Worm (Caenorhabditis elegans) whole organism, L1 larva: ENCODE data around the gene sym-2.

ENCODE experiments used
- C04F5.9 ChIP-seq: sonication (generic microtip); optimal IDR thresholded peaks from 2 replicates; lab custom pipeline; 2016; ENCODE audit warnings: missing genetic modification characterization, missing compliant biosample characterization
- C16A3.4 ChIP-seq: fragments of 150-350 bp; optimal IDR thresholded peaks from 2 replicates; lab custom pipeline; 2014; ENCODE audit warnings: missing biosample characterization, missing genetic modification characterization
- F16B12.6 ChIP-seq: fragments of 150-350 bp; optimal IDR thresholded peaks from 2 replicates; lab custom pipeline; 2014; ENCODE audit warnings: missing biosample characterization, missing genetic modification characterization
- Y116A8C.19 ChIP-seq: sonication (generic microtip); optimal IDR thresholded peaks from 2 replicates; lab custom pipeline; 2016; ENCODE audit warnings: missing compliant biosample characterization, missing genetic modification characterization, borderline replicate concordance
- aha-1 ChIP-seq: fragments of 150-350 bp; optimal IDR thresholded peaks from 2 replicates; lab custom pipeline; 2014; ENCODE audit warnings: missing biosample characterization, missing genetic modification characterization
- alr-1 ChIP-seq: fragments of 200-800 bp; sonication (Bioruptor generic); optimal IDR thresholded peaks from 2 replicates; lab custom pipeline; 2018; ENCODE audit warnings: borderline replicate concordance, mild to moderate bottlenecking, missing genetic modification characterization, missing compliant biosample characterization
- blmp-1 ChIP-seq: fragments of 150-350 bp; optimal IDR thresholded peaks from 2 replicates; lab custom pipeline; 2014; ENCODE audit warnings: missing biosample characterization, missing genetic modification characterization
- ceh-90 ChIP-seq: sonication (generic microtip); optimal IDR thresholded peaks from 2 replicates; lab custom pipeline; 2016; ENCODE audit warnings: missing genetic modification characterization, missing compliant biosample characterization
- dsc-1 ChIP-seq: sonication (generic microtip); optimal IDR thresholded peaks from 2 replicates; lab custom pipeline; 2016; ENCODE audit warnings: mild to moderate bottlenecking, missing genetic modification characterization, missing compliant biosample characterization
- elt-2 ChIP-seq: sonication (generic microtip); optimal IDR thresholded peaks from 2 replicates; lab custom pipeline; 2016; ENCODE audit warnings: missing genetic modification characterization, mild to moderate bottlenecking, inconsistent platforms, missing compliant biosample characterization, missing genetic modification reagents
- elt-3 ChIP-seq, 6 experiments: fragments of 150-350 bp in 1 of 6; sonication (generic microtip); optimal IDR thresholded peaks; 2 replicates each; lab custom pipeline; 2017 to 2018; ENCODE audit warnings: missing biosample characterization in 6 of 6, missing genetic modification characterization in 6 of 6, inconsistent platforms in 1 of 6
- fkh-10 ChIP-seq: sonication (generic microtip); optimal IDR thresholded peaks from 2 replicates; lab custom pipeline; 2017; ENCODE audit warnings: missing biosample characterization, missing genetic modification reagents, missing genetic modification characterization
- fkh-8 ChIP-seq: sonication (generic microtip); optimal IDR thresholded peaks from 2 replicates; lab custom pipeline; 2016; ENCODE audit warnings: mild to moderate bottlenecking, missing genetic modification characterization, missing compliant biosample characterization
- hlh-17 ChIP-seq: fragments of 200-800 bp; sonication (Bioruptor generic); optimal IDR thresholded peaks from 2 replicates; lab custom pipeline; 2018; ENCODE audit warnings: missing genetic modification characterization, mild to moderate bottlenecking, missing compliant biosample characterization, moderate library complexity, borderline replicate concordance
- hpl-2 ChIP-seq: fragments of 150-350 bp; optimal IDR thresholded peaks from 2 replicates; lab custom pipeline; 2014; ENCODE audit warnings: missing biosample characterization, missing genetic modification reagents, missing genetic modification characterization
- lin-35 ChIP-seq, 2 experiments: fragments of 150-350 bp; optimal IDR thresholded peaks; 2 replicates each; lab custom pipeline; 2014; ENCODE audit warnings: missing biosample characterization in 2 of 2, missing genetic modification characterization in 2 of 2, missing genetic modification reagents in 2 of 2
- lin-39 ChIP-seq: fragments of 150-350 bp; optimal IDR thresholded peaks from 2 replicates; lab custom pipeline; 2014; ENCODE audit warnings: missing biosample characterization, missing genetic modification reagents, missing genetic modification characterization
- mab-9 ChIP-seq: fragments of 200-800 bp; sonication (Bioruptor generic); IDR thresholded peaks from 2 replicates; pipeline ENCODE4 v1.3.6; 2022; ENCODE audit warnings: missing genetic modification reagents, missing genetic modification characterization, missing compliant biosample characterization
- nhr-11 ChIP-seq: fragments of 150-350 bp; optimal IDR thresholded peaks from 2 replicates; lab custom pipeline; 2014; ENCODE audit warnings: missing biosample characterization, missing genetic modification characterization
- nhr-12 ChIP-seq: sonication (generic microtip); optimal IDR thresholded peaks from 2 replicates; lab custom pipeline; 2017; ENCODE audit warnings: missing biosample characterization, missing genetic modification characterization
- nhr-71 ChIP-seq: sonication (generic microtip); optimal IDR thresholded peaks from 2 replicates; lab custom pipeline; 2016; ENCODE audit warnings: mild to moderate bottlenecking, missing genetic modification characterization, moderate library complexity, missing compliant biosample characterization
- nhr-76 ChIP-seq: sonication (generic microtip); optimal IDR thresholded peaks from 2 replicates; lab custom pipeline; 2017; ENCODE audit warnings: missing biosample characterization, missing genetic modification characterization
- nhr-77 ChIP-seq: fragments of 150-350 bp; optimal IDR thresholded peaks from 2 replicates; lab custom pipeline; 2014; ENCODE audit warnings: missing biosample characterization, missing genetic modification characterization
- nhr-84 ChIP-seq: sonication (generic microtip); optimal IDR thresholded peaks from 2 replicates; lab custom pipeline; 2017; ENCODE audit warnings: missing biosample characterization, missing genetic modification characterization
- nhr-90 ChIP-seq: sonication (generic microtip); optimal IDR thresholded peaks from 2 replicates; lab custom pipeline; 2016; ENCODE audit warnings: mild to moderate bottlenecking, missing genetic modification characterization, missing compliant biosample characterization; ENCODE audit not compliant: poor library complexity
- pag-3 ChIP-seq: sonication (generic microtip); optimal IDR thresholded peaks from 2 replicates; lab custom pipeline; 2017; ENCODE audit warnings: missing genetic modification characterization, mild to moderate bottlenecking, missing compliant biosample characterization, antibody characterized with exemption, borderline replicate concordance; ENCODE audit not compliant: insufficient read depth
- pqm-1 ChIP-seq: sonication (generic microtip); optimal IDR thresholded peaks from 3 replicates; lab custom pipeline; 2017; ENCODE audit warnings: missing biosample characterization, missing genetic modification characterization
- skn-1 ChIP-seq: fragments of 150-350 bp; optimal IDR thresholded peaks from 2 replicates; lab custom pipeline; 2014; ENCODE audit warnings: missing biosample characterization, missing genetic modification characterization
- sup-37 ChIP-seq: fragments of 200-800 bp; sonication (Bioruptor generic); optimal IDR thresholded peaks from 2 replicates; lab custom pipeline; 2018; ENCODE audit warnings: mild to moderate bottlenecking, missing genetic modification characterization, missing compliant biosample characterization
- swsn-7 ChIP-seq: sonication (generic microtip); optimal IDR thresholded peaks from 2 replicates; lab custom pipeline; 2016; ENCODE audit warnings: missing genetic modification characterization, missing compliant biosample characterization
- tlp-1 ChIP-seq: fragments of 150-350 bp; optimal IDR thresholded peaks from 2 replicates; lab custom pipeline; 2014; ENCODE audit warnings: missing biosample characterization, missing genetic modification characterization
- unc-130 ChIP-seq: fragments of 150-350 bp; optimal IDR thresholded peaks from 2 replicates; lab custom pipeline; 2017; ENCODE audit warnings: missing biosample characterization, missing genetic modification characterization, inconsistent platforms
- unc-86 ChIP-seq: sonication (generic microtip); optimal IDR thresholded peaks from 2 replicates; lab custom pipeline; 2016; ENCODE audit warnings: missing genetic modification characterization, missing compliant biosample characterization
- zip-4 ChIP-seq: fragments of 200-800 bp; sonication (Bioruptor generic); optimal IDR thresholded peaks from 2 replicates; lab custom pipeline; 2018; ENCODE audit warnings: mild to moderate bottlenecking, missing genetic modification characterization, moderate library complexity, missing compliant biosample characterization
- ztf-11 ChIP-seq, 2 experiments: sonication (generic microtip); optimal IDR thresholded peaks; 2 replicates each; lab custom pipeline; 2016 to 2017; ENCODE audit warnings: missing genetic modification characterization in 2 of 2, missing biosample characterization in 1 of 2, missing compliant biosample characterization in 1 of 2
- ztf-4 ChIP-seq: fragments of 150-350 bp; optimal IDR thresholded peaks from 2 replicates; lab custom pipeline; 2014; ENCODE audit warnings: missing biosample characterization, missing genetic modification characterization

The sym-2 gene

ce11 chrII:9160197-9160806 is 28.0 kb downstream of the sym-2 start (continued):
- TF ChIP-seq dsc-1 (tag; lab: Kevin White, UChicago) (no peak), Y116A8C.19 (tag; lab: Kevin White, UChicago) (no peak), mab-9 (GFP tag; lab: Robert Waterston, UW) (no peak), nhr-11 (tag; lab: Kevin White, UChicago) (no peak), aha-1 (tag; lab: Kevin White, UChicago) (peak; percentile 83), C16A3.4 (tag; lab: Kevin White, UChicago) (peak; percentile 14), unc-130 (tag; lab: Kevin White, UChicago) (peak; percentile 62)

ce11 chrII:9158029-9158428 is 30.3 kb downstream of the sym-2 start, which contains the start of gene oac-54:
Gene oac-54 (plus strand): TSS chrII:9158111.
- TF ChIP-seq mab-9 (GFP tag; lab: Robert Waterston, UW), result no peak
- TF ChIP-seq nhr-84 (tag; lab: Kevin White, UChicago), result no peak
- TF ChIP-seq hlh-17 (GFP tag; lab: Kevin White, UChicago), result no peak
- TF ChIP-seq sup-37 (GFP tag; lab: Kevin White, UChicago), result no peak

ce11 chrII:9157125-9157524 is 31.2 kb downstream of the sym-2 start:
- no peak for TF ChIP-seq skn-1 (tag; lab: Kevin White, UChicago)
- no peak for TF ChIP-seq mab-9 (GFP tag; lab: Robert Waterston, UW)
- peak; percentile 1 for TF ChIP-seq nhr-71 (tag; lab: Kevin White, UChicago)
- no peak for TF ChIP-seq pag-3 (tag; lab: Kevin White, UChicago)
- no peak for TF ChIP-seq elt-3 (tag; optimal IDR thresholded peaks at IDR 0.05; lab: Kevin White, UChicago)
- no peak for TF ChIP-seq unc-86 (tag; lab: Kevin White, UChicago)
- no peak for TF ChIP-seq blmp-1 (tag; lab: Kevin White, UChicago)
- peak in 1 of 2 experiments; percentile 3 for TF ChIP-seq lin-35 (GFP tag; optimal IDR thresholded peaks at IDR 0.05; lab: Kevin White, UChicago)
- TF ChIP-seq fkh-10 (GFP tag; lab: Kevin White, UChicago), result no peak
- no peak for TF ChIP-seq fkh-8 (tag; lab: Kevin White, UChicago)
- no peak for TF ChIP-seq C04F5.9 (tag; lab: Kevin White, UChicago)
- TF ChIP-seq tlp-1 (tag; lab: Kevin White, UChicago), result peak; percentile 5
- TF ChIP-seq pqm-1, result peak; percentile 60
- no peak for TF ChIP-seq zip-4 (GFP tag; lab: Kevin White, UChicago)
- TF ChIP-seq nhr-84 (tag; lab: Kevin White, UChicago), result no peak
- no peak for TF ChIP-seq ztf-11 (tag; optimal IDR thresholded peaks at IDR 0.05; lab: Kevin White, UChicago)
- no peak for TF ChIP-seq nhr-77
- no peak for TF ChIP-seq ztf-4 (tag; lab: Kevin White, UChicago)
- peak; percentile 90 for TF ChIP-seq elt-2
- no peak for TF ChIP-seq hpl-2 (GFP tag; lab: Kevin White, UChicago)
- TF ChIP-seq ceh-90, result no peak
- no peak for TF ChIP-seq nhr-12 (tag; lab: Kevin White, UChicago)
- TF ChIP-seq nhr-90 (tag; lab: Kevin White, UChicago), result peak; percentile 18
- no peak for TF ChIP-seq nhr-76 (tag; lab: Kevin White, UChicago)
- no peak for TF ChIP-seq swsn-7 (tag; lab: Kevin White, UChicago)
- TF ChIP-seq lin-39 (tag; lab: Kevin White, UChicago), result no peak
- TF ChIP-seq F16B12.6 (tag; lab: Kevin White, UChicago), result no peak
- no peak for TF ChIP-seq alr-1 (tag; lab: Kevin White, UChicago)
